Worm (Caenorhabditis elegans) whole organism, late embryonic: ENCODE results near the gene srxa-13.
A peak's percentile ranks its signal among the peaks of the same experiment; 100 is the strongest.

ENCODE experiments used
- C38D4.7 ChIP-seq: fragments of 200-800 bp; sonication (Bioruptor generic); optimal IDR thresholded peaks from 2 replicates; lab custom pipeline; 2018; ENCODE audit warnings: mild to moderate bottlenecking, missing genetic modification characterization, moderate library complexity, missing compliant biosample characterization
- K02D7.2 ChIP-seq: sonication (generic microtip); optimal IDR thresholded peaks from 2 replicates; lab custom pipeline; 2017; ENCODE audit warnings: mild to moderate bottlenecking, missing genetic modification characterization, missing compliant biosample characterization
- K09A11.1 ChIP-seq: sonication (generic microtip); optimal IDR thresholded peaks from 2 replicates; lab custom pipeline; 2017; ENCODE audit warnings: antibody characterized with exemption, mild to moderate bottlenecking, missing genetic modification characterization, missing compliant biosample characterization; ENCODE audit not compliant: insufficient read depth
- T23F11.4 ChIP-seq: fragments of 200-800 bp; sonication (Bioruptor generic); optimal IDR thresholded peaks from 2 replicates; lab custom pipeline; 2018; ENCODE audit warnings: mild to moderate bottlenecking, missing genetic modification characterization, missing compliant biosample characterization
- Y22D7AL.16 ChIP-seq: sonication (generic microtip); optimal IDR thresholded peaks from 2 replicates; lab custom pipeline; 2016; ENCODE audit warnings: missing genetic modification characterization, missing compliant biosample characterization
- ahr-1 ChIP-seq: sonication (generic microtip); optimal IDR thresholded peaks from 2 replicates; lab custom pipeline; 2016; ENCODE audit warnings: missing genetic modification characterization, missing compliant biosample characterization
- ceh-2 ChIP-seq: sonication (generic microtip); optimal IDR thresholded peaks from 2 replicates; lab custom pipeline; 2016; ENCODE audit warnings: missing genotype, missing genetic modification characterization, missing compliant biosample characterization
- ceh-22 ChIP-seq: sonication (generic microtip); optimal IDR thresholded peaks from 2 replicates; lab custom pipeline; 2017; ENCODE audit warnings: missing biosample characterization, missing genetic modification characterization
- ceh-31 ChIP-seq: sonication (generic microtip); optimal IDR thresholded peaks from 2 replicates; lab custom pipeline; 2016; ENCODE audit warnings: missing genetic modification characterization, missing compliant biosample characterization
- ceh-9 ChIP-seq: sonication (generic microtip); optimal IDR thresholded peaks from 2 replicates; lab custom pipeline; 2016; ENCODE audit warnings: mild to moderate bottlenecking, missing genetic modification characterization, inconsistent platforms, missing compliant biosample characterization
- che-1 ChIP-seq: sonication (generic microtip); optimal IDR thresholded peaks from 2 replicates; lab custom pipeline; 2016; ENCODE audit warnings: mild to moderate bottlenecking, missing genetic modification characterization, missing compliant biosample characterization
- dmd-4 ChIP-seq: sonication (generic microtip); optimal IDR thresholded peaks from 2 replicates; lab custom pipeline; 2016; ENCODE audit warnings: borderline replicate concordance, missing genetic modification characterization, missing compliant biosample characterization
- dve-1 ChIP-seq: sonication (generic microtip); optimal IDR thresholded peaks from 2 replicates; lab custom pipeline; 2017; ENCODE audit warnings: antibody characterized with exemption, mild to moderate bottlenecking, missing genetic modification characterization, missing compliant biosample characterization
- elt-2 ChIP-seq: sonication (generic microtip); optimal IDR thresholded peaks from 2 replicates; lab custom pipeline; 2016; ENCODE audit warnings: missing genetic modification reagents, missing genetic modification characterization, missing compliant biosample characterization
- ets-4 ChIP-seq: sonication (generic microtip); optimal IDR thresholded peaks from 2 replicates; lab custom pipeline; 2016; ENCODE audit warnings: missing genetic modification characterization, missing compliant biosample characterization
- fax-1 ChIP-seq: sonication (generic microtip); optimal IDR thresholded peaks from 2 replicates; lab custom pipeline; 2016; ENCODE audit warnings: missing genotype, missing genetic modification characterization, missing compliant biosample characterization
- hlh-30 ChIP-seq: sonication (generic microtip); optimal IDR thresholded peaks from 2 replicates; lab custom pipeline; 2017; ENCODE audit warnings: antibody characterized with exemption, missing genetic modification characterization, missing compliant biosample characterization; ENCODE audit not compliant: insufficient read depth
- lim-6 ChIP-seq: sonication (generic microtip); optimal IDR thresholded peaks from 2 replicates; lab custom pipeline; 2016; ENCODE audit warnings: missing genetic modification characterization, missing compliant biosample characterization
- mec-3 ChIP-seq: sonication (generic microtip); optimal IDR thresholded peaks from 2 replicates; lab custom pipeline; 2016; ENCODE audit warnings: borderline replicate concordance, missing genetic modification characterization, missing compliant biosample characterization
- nfya-1 ChIP-seq: sonication (generic microtip); optimal IDR thresholded peaks from 2 replicates; lab custom pipeline; 2017; ENCODE audit warnings: missing genetic modification characterization, mild to moderate bottlenecking, missing compliant biosample characterization, antibody characterized with exemption, moderate library complexity
- nhr-11 ChIP-seq: fragments of 150-350 bp; optimal IDR thresholded peaks from 2 replicates; lab custom pipeline; 2014; ENCODE audit warnings: missing biosample characterization, missing genetic modification characterization
- nhr-232 ChIP-seq: sonication (generic microtip); optimal IDR thresholded peaks from 2 replicates; lab custom pipeline; 2016; ENCODE audit warnings: missing genetic modification characterization, missing compliant biosample characterization
- odd-2 ChIP-seq: sonication (generic microtip); optimal IDR thresholded peaks from 2 replicates; lab custom pipeline; 2017; ENCODE audit warnings: antibody characterized with exemption, mild to moderate bottlenecking, missing genetic modification characterization, missing compliant biosample characterization
- pax-1 ChIP-seq: fragments of 150-350 bp; optimal IDR thresholded peaks from 2 replicates; lab custom pipeline; 2014; ENCODE audit warnings: missing biosample characterization, missing genetic modification characterization
- pha-2 ChIP-seq: sonication (generic microtip); optimal IDR thresholded peaks from 2 replicates; lab custom pipeline; 2017; ENCODE audit warnings: mild to moderate bottlenecking, missing genetic modification characterization, missing compliant biosample characterization
- pha-4 ChIP-seq: fragments of 150-350 bp; optimal IDR thresholded peaks from 2 replicates; lab custom pipeline; 2018; ENCODE audit warnings: missing biosample characterization, missing genetic modification reagents, missing genetic modification characterization
- pqm-1 ChIP-seq: sonication (generic microtip); optimal IDR thresholded peaks from 2 replicates; lab custom pipeline; 2016; ENCODE audit warnings: missing genetic modification characterization, missing compliant biosample characterization
- pros-1 ChIP-seq: fragments of 150-350 bp; optimal IDR thresholded peaks from 2 replicates; lab custom pipeline; 2014; ENCODE audit warnings: missing biosample characterization, missing genetic modification reagents, missing genetic modification characterization
- ref-2 ChIP-seq: sonication (generic microtip); optimal IDR thresholded peaks from 2 replicates; lab custom pipeline; 2016; ENCODE audit warnings: missing genetic modification characterization, missing compliant biosample characterization
- rnt-1 ChIP-seq: sonication (generic microtip); optimal IDR thresholded peaks from 2 replicates; lab custom pipeline; 2016; ENCODE audit warnings: missing genetic modification characterization, missing compliant biosample characterization
- sox-2 ChIP-seq: fragments of 200-800 bp; sonication (Bioruptor generic); IDR thresholded peaks from 2 replicates; pipeline ENCODE4 v1.3.6; 2022; ENCODE audit warnings: missing genetic modification reagents, missing genetic modification characterization, missing compliant biosample characterization
- sox-4 ChIP-seq: sonication (generic microtip); optimal IDR thresholded peaks from 2 replicates; lab custom pipeline; 2017; ENCODE audit warnings: mild to moderate bottlenecking, missing genetic modification characterization, inconsistent platforms, missing compliant biosample characterization
- syd-9 ChIP-seq: sonication (generic microtip); optimal IDR thresholded peaks from 2 replicates; lab custom pipeline; 2016; ENCODE audit warnings: mild to moderate bottlenecking, missing genetic modification characterization, moderate library complexity, missing compliant biosample characterization
- tbx-7 ChIP-seq: sonication (generic microtip); optimal IDR thresholded peaks from 2 replicates; lab custom pipeline; 2016; ENCODE audit warnings: missing genotype, missing genetic modification characterization, missing compliant biosample characterization
- ttx-3 ChIP-seq: sonication (generic microtip); optimal IDR thresholded peaks from 2 replicates; lab custom pipeline; 2016; ENCODE audit warnings: missing genetic modification reagents, missing genetic modification characterization, missing compliant biosample characterization
- unc-3 ChIP-seq, 2 experiments: fragments of 200-800 bp in 1 of 2; sonication (Bioruptor generic) in 1 of 2; sonication (generic microtip) in 1 of 2; conservative IDR thresholded peaks in 1 of 2; optimal IDR thresholded peaks in 1 of 2; 2 replicates each; pipeline versions ENCODE4 v1.3.6 to Lab custom; 2016 to 2022; ENCODE audit warnings: missing compliant biosample characterization in 2 of 2, missing genetic modification characterization in 2 of 2, missing genetic modification reagents in 1 of 2
- unc-42 ChIP-seq: sonication (generic microtip); optimal IDR thresholded peaks from 2 replicates; lab custom pipeline; 2016; ENCODE audit warnings: missing genotype, missing genetic modification characterization, missing compliant biosample characterization

The srxa-13 gene

ce11 chrV:13909400-13909799 is 20.2 kb upstream of the srxa-13 start, which contains the start of gene C06B3.7:
C06B3.7 (plus strand) TSS chrV:13909686.
- no peak for TF ChIP-seq tbx-7 (tag; lab: Kevin White, UChicago)
- TF ChIP-seq pqm-1, result no peak
- TF ChIP-seq hlh-30 (tag; lab: Kevin White, UChicago), result peak; percentile 34
- no peak for TF ChIP-seq dve-1 (tag; lab: Kevin White, UChicago)
- TF ChIP-seq nhr-232 (tag; lab: Kevin White, UChicago), result no peak

ce11 chrV:13915390-13915789 is 14.2 kb upstream of the srxa-13 start, which contains the start of gene gcy-32:
gcy-32 (minus strand) TSS chrV:13915490.
- TF ChIP-seq unc-42 (tag; lab: Kevin White, UChicago), result no peak
- TF ChIP-seq C38D4.7 (GFP tag; lab: Kevin White, UChicago), result no peak
- TF ChIP-seq pqm-1, result no peak
- TF ChIP-seq ceh-9 (tag; lab: Kevin White, UChicago), result no peak
- TF ChIP-seq nhr-11 (tag; lab: Kevin White, UChicago), result no peak
- TF ChIP-seq pax-1 (tag; lab: Kevin White, UChicago), result no peak
- no peak for TF ChIP-seq T23F11.4
- TF ChIP-seq pha-2 (tag; lab: Kevin White, UChicago), result no peak
- TF ChIP-seq pha-4 (tag; lab: Kevin White, UChicago), result no peak
- TF ChIP-seq, all 69 proteins: peak for 0

- TF ChIP-seq sox-2, result no peak
- TF ChIP-seq odd-2 (tag; lab: Kevin White, UChicago), result no peak
- no peak for TF ChIP-seq fax-1 (tag; lab: Kevin White, UChicago)
- no peak for TF ChIP-seq K09A11.1 (tag; lab: Kevin White, UChicago)
- TF ChIP-seq syd-9 (tag; lab: Kevin White, UChicago), result no peak
- no peak for TF ChIP-seq ets-4 (tag; lab: Kevin White, UChicago)
- TF ChIP-seq nhr-232 (tag; lab: Kevin White, UChicago), result no peak
- no peak for TF ChIP-seq rnt-1 (tag; lab: Kevin White, UChicago)
- TF ChIP-seq pqm-1, result no peak
- no peak for TF ChIP-seq nfya-1 (tag; lab: Kevin White, UChicago)
- TF ChIP-seq K02D7.2, result no peak
- TF ChIP-seq, all 69 proteins: peak for 0
Observed at ce11 chrV:13916196-13916595, 13.4 kb upstream of the srxa-13 start, which contains the start of gene str-252. str-252 (plus strand) TSS chrV:13916496.

ce11 chrV:13918341-13918740 is 11.3 kb upstream of the srxa-13 start, which contains the start of gene str-250:
str-250 (plus strand) TSS chrV:13918641.
- TF ChIP-seq rnt-1 (tag; lab: Kevin White, UChicago) (no peak), ttx-3 (tag; lab: Kevin White, UChicago) (no peak), ceh-31 (no peak), ceh-22 (no peak), ahr-1 (tag; lab: Kevin White, UChicago) (no peak), che-1 (tag; lab: Kevin White, UChicago) (no peak), hlh-30 (tag; lab: Kevin White, UChicago) (no peak), lim-6 (tag; lab: Kevin White, UChicago) (no peak), unc-3 (GFP tag; conservative IDR thresholded peaks at IDR 0.05; lab: Robert Waterston, UW) (no peak), unc-3 (tag; optimal IDR thresholded peaks at IDR 0.05; lab: Kevin White, UChicago) (no peak), sox-4 (no peak), ceh-2 (tag; lab: Kevin White, UChicago) (no peak), pros-1 (tag; lab: Kevin White, UChicago) (no peak), ref-2 (tag; lab: Kevin White, UChicago) (no peak)
- TF ChIP-seq, all 69 proteins: peak for 0

ce11 chrV:13920730-13921129 is 8.9 kb upstream of the srxa-13 start, which contains the start of gene srx-42:
srx-42 (plus strand) TSS chrV:13921030.
- TF ChIP-seq Y22D7AL.16 (tag; lab: Kevin White, UChicago) (no peak), T23F11.4 (no peak), mec-3 (no peak), pha-4 (tag; lab: Kevin White, UChicago) (no peak), pha-2 (tag; lab: Kevin White, UChicago) (no peak), dmd-4 (tag; lab: Kevin White, UChicago) (no peak), pqm-1 (no peak), ceh-9 (tag; lab: Kevin White, UChicago) (no peak), ahr-1 (tag; lab: Kevin White, UChicago) (no peak), che-1 (tag; lab: Kevin White, UChicago) (no peak), hlh-30 (tag; lab: Kevin White, UChicago) (no peak), elt-2 (tag; lab: Kevin White, UChicago) (no peak), ttx-3 (tag; lab: Kevin White, UChicago) (no peak), nhr-232 (tag; lab: Kevin White, UChicago) (no peak), sox-2 (no peak)
